Fruit fly (Drosophila melanogaster) whole organism, embryonic: ENCODE measurements around the gene CG5863.

ENCODE experiments used
- Ada2b ChIP-seq: fragments of 200-800 bp; sonication (Bioruptor generic); IDR thresholded peaks from 2 replicates; pipeline ENCODE4 v1.3.6; 2022; ENCODE audit warnings: missing biosample characterization, missing genetic modification characterization
- Antp ChIP-seq: fragments of 200-800 bp; sonication (Bioruptor generic); optimal IDR thresholded peaks from 3 replicates; lab custom pipeline; 2016; ENCODE audit warnings: missing biosample characterization, missing genetic modification characterization
- Atf3 ChIP-seq: fragments of 200-800 bp; sonication (Bioruptor generic); optimal IDR thresholded peaks from 3 replicates; lab custom pipeline; 2016; ENCODE audit warnings: missing biosample characterization, missing genetic modification characterization
- CG10654 ChIP-seq: fragments of 200-800 bp; sonication (Bioruptor generic); optimal IDR thresholded peaks from 2 replicates; lab custom pipeline; 2016; ENCODE audit warnings: missing biosample characterization, missing genetic modification characterization
- CG12104 ChIP-seq: fragments of 200-800 bp; sonication (Bioruptor generic); optimal IDR thresholded peaks from 3 replicates; lab custom pipeline; 2016; ENCODE audit warnings: missing biosample characterization, missing genetic modification characterization
- CG13296 ChIP-seq: fragments of 200-800 bp; sonication (Bioruptor generic); optimal IDR thresholded peaks from 3 replicates; lab custom pipeline; 2018; ENCODE audit warnings: missing biosample characterization, mild to moderate bottlenecking, missing genetic modification characterization
- CG14050 ChIP-seq: fragments of 200-800 bp; sonication (Bioruptor generic); IDR thresholded peaks from 3 replicates; pipeline ENCODE4 v1.3.6; 2022; ENCODE audit warnings: missing biosample characterization, missing genetic modification characterization
- CG14860 ChIP-seq: fragments of 200-800 bp; sonication (Bioruptor generic); IDR thresholded peaks from 3 replicates; pipeline ENCODE4 v1.3.6; 2022; ENCODE audit warnings: missing biosample characterization, missing genetic modification characterization; ENCODE audit not compliant: partially characterized antibody
- CG14965 ChIP-seq: fragments of 200-800 bp; sonication (Bioruptor generic); optimal IDR thresholded peaks from 2 replicates; lab custom pipeline; 2016; ENCODE audit warnings: missing biosample characterization, missing genetic modification characterization, borderline replicate concordance
- CG15696 ChIP-seq: fragments of 200-800 bp; sonication (Bioruptor generic); optimal IDR thresholded peaks from 2 replicates; lab custom pipeline; 2019; ENCODE audit warnings: missing biosample characterization, mild to moderate bottlenecking, missing genetic modification characterization, moderate library complexity
- CG17186 ChIP-seq: fragments of 200-800 bp; sonication (Bioruptor generic); optimal IDR thresholded peaks from 3 replicates; lab custom pipeline; 2017; ENCODE audit warnings: missing biosample characterization, missing genetic modification reagents, missing genetic modification characterization
- CG17912 ChIP-seq: fragments of 200-800 bp; sonication (Bioruptor generic); optimal IDR thresholded peaks from 2 replicates; lab custom pipeline; 2018; ENCODE audit warnings: missing biosample characterization, mild to moderate bottlenecking, missing genetic modification characterization
- CG18599 ChIP-seq: fragments of 200-800 bp; sonication (Bioruptor generic); optimal IDR thresholded peaks from 3 replicates; lab custom pipeline; 2017; ENCODE audit warnings: missing biosample characterization, missing genetic modification characterization, mild to moderate bottlenecking, moderate library complexity, missing genetic modification reagents
- CG33213 ChIP-seq: fragments of 200-800 bp; sonication (Bioruptor generic); optimal IDR thresholded peaks from 3 replicates; lab custom pipeline; 2016; ENCODE audit warnings: missing biosample characterization, missing genetic modification characterization
- CG6765 ChIP-seq: fragments of 200-800 bp; sonication (Bioruptor generic); optimal IDR thresholded peaks from 3 replicates; lab custom pipeline; 2017; ENCODE audit warnings: missing biosample characterization, mild to moderate bottlenecking, missing genetic modification characterization
- CG7556 ChIP-seq: fragments of 200-800 bp; sonication (Bioruptor generic); optimal IDR thresholded peaks from 2 replicates; lab custom pipeline; 2017; ENCODE audit warnings: missing biosample characterization, mild to moderate bottlenecking, missing genetic modification characterization
- CG7786 ChIP-seq: fragments of 200-800 bp; sonication (Bioruptor generic); optimal IDR thresholded peaks from 2 replicates; lab custom pipeline; 2016; ENCODE audit warnings: missing biosample characterization, missing genetic modification characterization
- CG7928 ChIP-seq: fragments of 200-800 bp; sonication (Bioruptor generic); optimal IDR thresholded peaks from 2 replicates; lab custom pipeline; 2017; ENCODE audit warnings: missing biosample characterization, mild to moderate bottlenecking, missing genetic modification characterization
- CG7963 ChIP-seq: fragments of 200-800 bp; sonication (Bioruptor generic); IDR thresholded peaks from 3 replicates; pipeline ENCODE4 v1.3.6; 2022; ENCODE audit warnings: missing biosample characterization, missing genetic modification characterization; ENCODE audit not compliant: partially characterized antibody
- CG8281 ChIP-seq: fragments of 200-800 bp; sonication (Bioruptor generic); optimal IDR thresholded peaks from 2 replicates; lab custom pipeline; 2018; ENCODE audit warnings: missing biosample characterization, mild to moderate bottlenecking, missing genetic modification characterization, moderate library complexity
- CTCF ChIP-seq: fragments of 200-800 bp; sonication (Bioruptor generic); optimal IDR thresholded peaks from 2 replicates; lab custom pipeline; 2017; ENCODE audit warnings: missing biosample characterization, mild to moderate bottlenecking, missing genetic modification characterization, moderate library complexity
- Deaf1 ChIP-seq: fragments of 200-800 bp; optimal IDR thresholded peaks from 3 replicates; lab custom pipeline; 2019; ENCODE audit warnings: missing biosample characterization, mild to moderate bottlenecking, missing genetic modification characterization, moderate library complexity
- Eip74EF ChIP-seq, 2 experiments: fragments of 200-800 bp in 1 of 2; fragments of >200 bp in 1 of 2; sonication (Bioruptor generic) in 1 of 2; optimal IDR thresholded peaks; 2 replicates each; lab custom pipeline; 2017 to 2019; ENCODE audit warnings: missing biosample characterization in 2 of 2, missing genetic modification characterization in 2 of 2, mild to moderate bottlenecking in 1 of 2, moderate library complexity in 1 of 2
- Elba2 ChIP-seq: fragments of 200-800 bp; sonication (Bioruptor generic); optimal IDR thresholded peaks from 3 replicates; lab custom pipeline; 2016; ENCODE audit warnings: missing biosample characterization, missing genetic modification characterization
- GATAe ChIP-seq: fragments of 200-800 bp; sonication (Bioruptor generic); conservative IDR thresholded peaks from 2 replicates; pipeline ENCODE4 v1.3.6; 2022; ENCODE audit warnings: missing biosample characterization, missing genetic modification characterization
- HmgD ChIP-seq: fragments of 200-800 bp; sonication (Bioruptor generic); optimal IDR thresholded peaks from 3 replicates; lab custom pipeline; 2016; ENCODE audit warnings: missing biosample characterization, missing genetic modification characterization
- Hr78 ChIP-seq, 2 experiments: fragments of 200-800 bp in 1 of 2; fragments of >200 bp in 1 of 2; sonication (Bioruptor generic) in 1 of 2; optimal IDR thresholded peaks; 2 replicates each; lab custom pipeline; 2017 to 2019; ENCODE audit warnings: missing biosample characterization in 2 of 2, missing genetic modification characterization in 2 of 2, mild to moderate bottlenecking in 1 of 2, moderate library complexity in 1 of 2
- Lpt ChIP-seq: fragments of >200 bp; optimal IDR thresholded peaks from 2 replicates; lab custom pipeline; 2018; ENCODE audit warnings: missing biosample characterization, missing genetic modification characterization
- MBD-R2 ChIP-seq: fragments of 200-800 bp; sonication (Bioruptor generic); IDR thresholded peaks from 2 replicates; pipeline ENCODE4 v1.3.6; 2022; ENCODE audit warnings: missing biosample characterization, missing genetic modification characterization
- Med ChIP-seq: fragments of 200-800 bp; sonication (Bioruptor generic); peaks from one replicate; lab custom pipeline; 2016; ENCODE audit warnings: missing biosample characterization, missing genetic modification characterization, mild to moderate bottlenecking, inconsistent platforms, moderate library complexity
- Neu2 ChIP-seq: fragments of 200-800 bp; sonication (Bioruptor generic); optimal IDR thresholded peaks from 3 replicates; lab custom pipeline; 2016; ENCODE audit warnings: missing biosample characterization, missing genetic modification characterization, borderline replicate concordance
- Sox100B ChIP-seq: fragments of 200-800 bp; sonication (Bioruptor generic); optimal IDR thresholded peaks from 3 replicates; lab custom pipeline; 2018; ENCODE audit warnings: missing biosample characterization, mild to moderate bottlenecking, missing genetic modification characterization
- bab2 ChIP-seq: fragments of 200-800 bp; sonication (Bioruptor generic); optimal IDR thresholded peaks from 2 replicates; lab custom pipeline; 2016; ENCODE audit warnings: missing biosample characterization, missing genetic modification characterization
- cato ChIP-seq: fragments of 200-800 bp; sonication (Bioruptor generic); optimal IDR thresholded peaks from 2 replicates; lab custom pipeline; 2016; ENCODE audit warnings: missing biosample characterization, missing genetic modification characterization, borderline replicate concordance
- croc ChIP-seq: fragments of 200-800 bp; sonication (Bioruptor generic); conservative IDR thresholded peaks from 3 replicates; pipeline ENCODE4 v1.3.6; 2022; ENCODE audit warnings: missing biosample characterization, missing genetic modification characterization
- dimm ChIP-seq: fragments of 200-800 bp; sonication (Bioruptor generic); IDR thresholded peaks from 2 replicates; pipeline ENCODE4 v1.3.6; 2022; ENCODE audit warnings: missing biosample characterization, missing genetic modification characterization
- dmrt99B ChIP-seq: fragments of 200-800 bp; sonication (Bioruptor generic); optimal IDR thresholded peaks from 2 replicates; lab custom pipeline; 2018; ENCODE audit warnings: missing biosample characterization, mild to moderate bottlenecking, missing genetic modification characterization, moderate library complexity
- emc ChIP-seq: fragments of 200-800 bp; sonication (Bioruptor generic); optimal IDR thresholded peaks from 2 replicates; lab custom pipeline; 2016; ENCODE audit warnings: missing biosample characterization, missing genetic modification characterization
- exex ChIP-seq: fragments of 200-800 bp; sonication (Bioruptor generic); optimal IDR thresholded peaks from 4 replicates; lab custom pipeline; 2018; ENCODE audit warnings: missing biosample characterization, mild to moderate bottlenecking, missing genetic modification characterization, moderate library complexity
- grau ChIP-seq: fragments of 200-800 bp; optimal IDR thresholded peaks from 3 replicates; lab custom pipeline; 2019; ENCODE audit warnings: missing biosample characterization, mild to moderate bottlenecking, missing genetic modification characterization, moderate library complexity
- jumu ChIP-seq: fragments of 200-800 bp; sonication (Bioruptor generic); optimal IDR thresholded peaks from 3 replicates; lab custom pipeline; 2016; ENCODE audit warnings: missing biosample characterization, missing genetic modification characterization
- lov ChIP-seq, 2 experiments: fragments of 200-800 bp in 1 of 2; fragments of >200 bp in 1 of 2; sonication (Bioruptor generic) in 1 of 2; IDR thresholded peaks in 1 of 2; optimal IDR thresholded peaks in 1 of 2; 2 replicates in 1 of 2; 3 replicates in 1 of 2; pipeline versions ENCODE4 v1.3.6 to Lab custom; 2017 to 2022; ENCODE audit warnings: missing biosample characterization in 1 of 2, missing genetic modification characterization in 1 of 2
- nau ChIP-seq: fragments of 200-800 bp; sonication (Bioruptor generic); optimal IDR thresholded peaks from 3 replicates; lab custom pipeline; 2017; ENCODE audit warnings: missing biosample characterization, mild to moderate bottlenecking, missing genetic modification characterization, missing genetic modification reagents
- pnt ChIP-seq: fragments of 200-800 bp; sonication (Bioruptor generic); optimal IDR thresholded peaks from 3 replicates; lab custom pipeline; 2016; ENCODE audit warnings: missing biosample characterization, missing genetic modification characterization
- tgo ChIP-seq: fragments of 200-800 bp; sonication (Bioruptor generic); IDR thresholded peaks from 3 replicates; pipeline ENCODE4 v1.3.6; 2022; ENCODE audit warnings: missing biosample characterization, missing genetic modification characterization
- wek ChIP-seq: fragments of 200-800 bp; sonication (Bioruptor generic); optimal IDR thresholded peaks from 3 replicates; lab custom pipeline; 2018; ENCODE audit warnings: missing biosample characterization, mild to moderate bottlenecking, missing genetic modification characterization, moderate library complexity
- yki ChIP-seq: fragments of >200 bp; optimal IDR thresholded peaks from 3 replicates; lab custom pipeline; 2018
- z ChIP-seq: fragments of 200-800 bp; sonication (Bioruptor generic); IDR thresholded peaks from 3 replicates; pipeline ENCODE4 v1.3.6; 2022; ENCODE audit warnings: missing biosample characterization, missing genetic modification characterization
- zfh2 ChIP-seq: fragments of 200-800 bp; sonication (Bioruptor generic); optimal IDR thresholded peaks from 2 replicates; lab custom pipeline; 2016; ENCODE audit warnings: missing biosample characterization, missing genetic modification characterization

CG5863 gene

DNA sequence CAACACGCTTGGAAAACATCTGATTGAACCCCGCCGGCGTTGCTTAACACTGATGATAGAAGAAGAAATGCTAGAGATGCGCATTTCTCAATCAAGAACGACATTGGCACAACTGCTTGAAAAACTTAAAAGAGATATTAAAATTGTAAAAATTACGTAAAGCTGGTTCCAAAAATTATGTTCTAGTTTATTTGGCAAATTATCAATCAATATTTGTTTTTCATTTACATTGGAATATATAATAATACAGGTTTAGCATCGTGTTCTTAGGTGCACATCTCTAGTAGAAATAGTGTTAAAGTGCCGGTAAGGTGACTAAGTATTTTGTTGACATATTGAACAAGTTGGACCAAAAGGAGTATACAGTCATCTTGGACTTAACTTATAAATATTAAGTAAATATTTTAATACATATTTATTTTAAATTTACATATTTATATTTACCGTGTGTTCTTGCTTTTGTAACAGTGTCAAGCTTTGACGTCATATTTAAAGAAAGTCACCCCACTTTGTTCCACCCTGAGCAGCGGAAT lies 19.5 kb upstream of the CG5863 start, which contains the start of the genes Brf and sds22 (continued):
- TF ChIP-seq dmrt99B (peak; percentile 93), Deaf1 (tag; lab: Kevin White, UChicago) (peak; percentile 75), Ada2b (GFP tag; lab: Robert Waterston, UW) (peak; percentile 89), bab2 (GFP tag; lab: Kevin White, UChicago) (peak; percentile 97), yki (lab: Kevin White, UChicago) (no peak), CG8281 (tag; lab: Kevin White, UChicago) (peak; percentile 85), CG7556 (GFP tag; lab: Kevin White, UChicago) (peak; percentile 94), Hr78 (GFP tag; optimal IDR thresholded peaks at IDR 0.05; lab: Kevin White, UChicago) (peak in 1 of 2 experiments; percentile 77), CG6765 (GFP tag; lab: Kevin White, UChicago) (peak; percentile 82), lov (optimal IDR thresholded peaks at IDR 0.05; lab: Kevin White, UChicago) (no peak), lov (GFP tag; IDR thresholded peaks at IDR 0.05; lab: Robert Waterston, UW) (peak; percentile 86; the same call in 2 of the 3 replicates), jumu (GFP tag; lab: Kevin White, UChicago) (peak; percentile 94), CG13296 (GFP tag; lab: Kevin White, UChicago) (peak; percentile 92), croc (peak; percentile 93), Elba2 (GFP tag; lab: Kevin White, UChicago) (peak; percentile 97), CG14965 (GFP tag; lab: Kevin White, UChicago) (peak; percentile 48), Eip74EF (GFP tag; optimal IDR thresholded peaks at IDR 0.05; lab: Kevin White, UChicago) (peak in 1 of 2 experiments; percentile 82), dimm (GFP tag; lab: Robert Waterston, UW) (peak; percentile 77), tgo (GFP tag; lab: Robert Waterston, UW) (peak; percentile 95), wek (GFP tag; lab: Kevin White, UChicago) (peak; percentile 62), exex (tag; lab: Kevin White, UChicago) (peak; percentile 84), CG7786 (GFP tag; lab: Kevin White, UChicago) (peak; percentile 95), Sox100B (GFP tag; lab: Kevin White, UChicago) (peak; percentile 93), CG7928 (GFP tag; lab: Kevin White, UChicago) (peak; percentile 67), CG10654 (GFP tag; lab: Kevin White, UChicago) (peak; percentile 95), CG7963 (0 out of 3 replicates have a peak, but pooled peaks have one; percentile 48), Antp (GFP tag; lab: Kevin White, UChicago) (peak; percentile 93), Atf3 (GFP tag; lab: Kevin White, UChicago) (peak; percentile 94), Med (GFP tag; lab: Kevin White, UChicago) (peak; percentile 99), Lpt (GFP tag; lab: Kevin White, UChicago) (no peak), CG17186 (GFP tag; lab: Kevin White, UChicago) (peak; percentile 88), CG12104 (GFP tag; lab: Kevin White, UChicago) (peak; percentile 94), CG14860 (GFP tag; lab: Robert Waterston, UW) (peak; percentile 74; the same call in 2 of the 3 replicates), CG33213 (GFP tag; lab: Kevin White, UChicago) (peak; percentile 94), cato (GFP tag; lab: Kevin White, UChicago) (peak; percentile 89), nau (GFP tag; lab: Kevin White, UChicago) (peak; percentile 83), HmgD (peak; percentile 89), pnt (peak; percentile 95), MBD-R2 (GFP tag; lab: Robert Waterston, UW) (peak; percentile 94), zfh2 (GFP tag; lab: Kevin White, UChicago) (peak; percentile 98), CG14050 (GFP tag; lab: Robert Waterston, UW) (peak; percentile 87), CG18599 (peak; percentile 96), Neu2 (GFP tag; lab: Kevin White, UChicago) (peak; percentile 90), CTCF (GFP tag; lab: Kevin White, UChicago) (peak; percentile 46), z (GFP tag; lab: Robert Waterston, UW) (peak; percentile 41; the same call in 1 of the 3 replicates), CG15696 (peak; percentile 98), CG17912 (peak; percentile 77), emc (peak; percentile 91), GATAe (peak; percentile 74), grau (peak; percentile 95)
